5 fruit fly cellular contexts compared by ENCODE assay signal in the genomic region with DNA sequence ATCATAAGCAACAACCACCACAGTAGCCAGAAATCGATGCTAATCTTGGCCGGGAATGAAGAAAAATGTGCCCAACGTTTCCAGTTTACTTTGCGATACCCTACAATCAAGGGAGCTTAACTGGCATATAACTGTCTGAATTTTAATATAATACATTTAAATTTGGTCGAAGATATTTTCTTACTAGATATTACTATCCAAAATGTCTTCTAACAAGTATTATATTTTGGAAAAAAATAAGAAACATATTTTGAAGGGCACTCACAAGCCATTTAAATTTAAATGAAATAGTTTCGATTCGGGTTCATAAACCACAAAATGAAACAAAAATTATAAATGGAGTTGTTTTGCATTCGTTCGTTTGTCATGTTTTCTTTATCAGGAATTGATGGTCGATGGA.
TF ChIP-seq lines count a peak whose summit lies in the region.

No protein-coding gene starts in this region.

- TF ChIP-seq CTCF in whole organism, embryonic (GFP tag; optimal IDR thresholded peaks at IDR 0.05; lab: Kevin White, UChicago) = no peak

TF ChIP-seq in whole organism, adult, 20 proteins besides CTCF, POLR2A, EP300 and RAD21:
- TF ChIP-seq tj (GFP tag; optimal IDR thresholded peaks at IDR 0.05; lab: Kevin White, UChicago) = no peak
- peak; percentile 49 for TF ChIP-seq kay (GFP tag; lab: Kevin White, UChicago; ENCODE audit: borderline replicate concordance)
- TF ChIP-seq Mnt (GFP tag; optimal IDR thresholded peaks at IDR 0.05; lab: Kevin White, UChicago) = no peak

TF ChIP-seq in whole organism, embryonic, 481 proteins besides CTCF, POLR2A, EP300 and RAD21:
- TF ChIP-seq CG8924 (tag; optimal IDR thresholded peaks at IDR 0.05; lab: Kevin White, UChicago) = no peak
- TF ChIP-seq dmrt99B (tag; optimal IDR thresholded peaks at IDR 0.05; lab: Kevin White, UChicago) = peak; percentile 33
- 0 out of 2 replicates have a peak, but pooled peaks have one; percentile 23 for TF ChIP-seq CG31441 (GFP tag; IDR thresholded peaks at IDR 0.05; lab: Robert Waterston, UW)
- peak; percentile 26 for TF ChIP-seq gem (tag; optimal IDR thresholded peaks at IDR 0.05; lab: Kevin White, UChicago)
- peak; percentile 4 for TF ChIP-seq sens (GFP tag; lab: Kevin White, UChicago)
- no peak for TF ChIP-seq CG4404 (GFP tag; IDR thresholded peaks at IDR 0.05; lab: Robert Waterston, UW)
- no peak for TF ChIP-seq Optix (GFP tag; IDR thresholded peaks at IDR 0.05; lab: Robert Waterston, UW)
- peak; percentile 13 for TF ChIP-seq CG17359 (tag; optimal IDR thresholded peaks at IDR 0.05; lab: Kevin White, UChicago)
- TF ChIP-seq Nf-YA (GFP tag; IDR thresholded peaks at IDR 0.05; lab: Robert Waterston, UW) = no peak
- peak; percentile 7 for TF ChIP-seq CG15269 (tag; optimal IDR thresholded peaks at IDR 0.05; lab: Kevin White, UChicago)
- TF ChIP-seq Xrp1 (GFP tag; IDR thresholded peaks at IDR 0.05; lab: Robert Waterston, UW) = peak; percentile 34; the same call in 1 of the 2 replicates
- TF ChIP-seq Hr51 (GFP tag; optimal IDR thresholded peaks at IDR 0.05; lab: Kevin White, UChicago) = peak in 1 of 2 experiments; percentile 16
- peak; percentile 34 for TF ChIP-seq CG11504 (tag; optimal IDR thresholded peaks at IDR 0.05; lab: Kevin White, UChicago)
- 0 out of 3 replicates have a peak, but pooled peaks have one; percentile 10 for TF ChIP-seq row (GFP tag; IDR thresholded peaks at IDR 0.05; lab: Robert Waterston, UW)
- TF ChIP-seq oc (tag; optimal IDR thresholded peaks at IDR 0.05; lab: Kevin White, UChicago) = no peak
- peak; percentile 35 for TF ChIP-seq Sox102F (GFP tag; optimal IDR thresholded peaks at IDR 0.05; lab: Kevin White, UChicago)
- peak; percentile 1 for TF ChIP-seq fd96Cb (tag; optimal IDR thresholded peaks at IDR 0.05; lab: Kevin White, UChicago)
- TF ChIP-seq CG3726 (GFP tag; IDR thresholded peaks at IDR 0.05; lab: Robert Waterston, UW) = no peak
- TF ChIP-seq ftz-f1 (GFP tag; optimal IDR thresholded peaks at IDR 0.05; lab: Kevin White, UChicago) = no peak

TF ChIP-seq in whole organism, prepupa, 60 proteins besides CTCF, POLR2A, EP300 and RAD21 (continues in another document):
- TF ChIP-seq esn (GFP tag; optimal IDR thresholded peaks at IDR 0.05; lab: Kevin White, UChicago) (peak; percentile 68), CG10669 (GFP tag; optimal IDR thresholded peaks at IDR 0.05; lab: Kevin White, UChicago) (peak; percentile 49), CG31627 (GFP tag; optimal IDR thresholded peaks at IDR 0.05; lab: Kevin White, UChicago) (peak; percentile 39), Smox (GFP tag; optimal IDR thresholded peaks at IDR 0.05; lab: Kevin White, UChicago) (peak; percentile 54), CG10631 (GFP tag; optimal IDR thresholded peaks at IDR 0.05; lab: Kevin White, UChicago) (peak; percentile 39), Hr4 (GFP tag; optimal IDR thresholded peaks at IDR 0.05; lab: Kevin White, UChicago) (no peak), dsx (GFP tag; optimal IDR thresholded peaks at IDR 0.05; lab: Kevin White, UChicago; ENCODE audit: poor library complexity, severe bottlenecking) (peak; percentile 16), Ets21C (GFP tag; optimal IDR thresholded peaks at IDR 0.05; lab: Kevin White, UChicago) (peak; percentile 16), CG6792 (GFP tag; optimal IDR thresholded peaks at IDR 0.05; lab: Kevin White, UChicago) (peak; percentile 70), CG34406 (GFP tag; optimal IDR thresholded peaks at IDR 0.05; lab: Kevin White, UChicago) (peak; percentile 72), CG4318 (GFP tag; optimal IDR thresholded peaks at IDR 0.05; lab: Kevin White, UChicago) (no peak), Sox15 (GFP tag; optimal IDR thresholded peaks at IDR 0.05; lab: Kevin White, UChicago) (peak; percentile 14), Gug (GFP tag; IDR thresholded peaks at IDR 0.05; lab: Robert Waterston, UW) (no peak), Hr38 (GFP tag; optimal IDR thresholded peaks at IDR 0.05; lab: Kevin White, UChicago) (no peak), CG6808 (GFP tag; optimal IDR thresholded peaks at IDR 0.05; lab: Kevin White, UChicago) (no peak), CG6276 (GFP tag; optimal IDR thresholded peaks at IDR 0.05; lab: Kevin White, UChicago) (no peak), CG15336 (GFP tag; IDR thresholded peaks at IDR 0.05; lab: Robert Waterston, UW) (peak; percentile 26; the same call in 1 of the 2 replicates), topi (GFP tag; optimal IDR thresholded peaks at IDR 0.05; lab: Kevin White, UChicago) (peak; percentile 68), Ets96B (tag; optimal IDR thresholded peaks at IDR 0.05; lab: Kevin White, UChicago) (peak; percentile 54), dac (GFP tag; optimal IDR thresholded peaks at IDR 0.05; lab: Kevin White, UChicago) (no peak), Met (GFP tag; optimal IDR thresholded peaks at IDR 0.05; lab: Kevin White, UChicago) (peak; percentile 61), CG6854 (GFP tag; optimal IDR thresholded peaks at IDR 0.05; lab: Kevin White, UChicago) (no peak)

TF ChIP-seq in whole organism, pupa, 21 proteins besides CTCF, POLR2A, EP300 and RAD21:
- TF ChIP-seq CG9948 (tag; optimal IDR thresholded peaks at IDR 0.05; lab: Kevin White, UChicago) (peak; percentile 42), Snoo (tag; optimal IDR thresholded peaks at IDR 0.05; lab: Kevin White, UChicago) (peak; percentile 41), rn (GFP tag; IDR thresholded peaks at IDR 0.05; lab: Robert Waterston, UW) (no peak), CG12605 (GFP tag; IDR thresholded peaks at IDR 0.05; lab: Robert Waterston, UW) (no peak), D1 (tag; optimal IDR thresholded peaks at IDR 0.05; lab: Kevin White, UChicago) (no peak), Ets98B (GFP tag; IDR thresholded peaks at IDR 0.05; lab: Robert Waterston, UW) (no peak), CG8301 (tag; optimal IDR thresholded peaks at IDR 0.05; lab: Kevin White, UChicago) (no peak), fd96Ca (GFP tag; IDR thresholded peaks at IDR 0.05; lab: Robert Waterston, UW) (no peak), CG32121 (GFP tag; IDR thresholded peaks at IDR 0.05; lab: Robert Waterston, UW) (no peak), Pif1A (GFP tag; optimal IDR thresholded peaks at IDR 0.05; lab: Kevin White, UChicago) (peak; percentile 36), CG15710 (tag; optimal IDR thresholded peaks at IDR 0.05; lab: Kevin White, UChicago) (peak; percentile 50), EcR (GFP tag; optimal IDR thresholded peaks at IDR 0.05; lab: Kevin White, UChicago) (no peak), CG14655 (GFP tag; optimal IDR thresholded peaks at IDR 0.05; lab: Kevin White, UChicago) (no peak), Pif1B (GFP tag; optimal IDR thresholded peaks at IDR 0.05; lab: Kevin White, UChicago) (peak; percentile 32), CG17806 (tag; optimal IDR thresholded peaks at IDR 0.05; lab: Kevin White, UChicago) (peak; percentile 54), CG8159 (tag; optimal IDR thresholded peaks at IDR 0.05; lab: Kevin White, UChicago) (peak; percentile 64)

TF ChIP-seq in whole organism, wandering third instar larva, 38 proteins besides CTCF, POLR2A, EP300 and RAD21 (continues in another document):
- no peak for TF ChIP-seq pan (optimal IDR thresholded peaks at IDR 0.05; lab: Kevin White, UChicago)
- TF ChIP-seq jim (GFP tag; optimal IDR thresholded peaks at IDR 0.05; lab: Kevin White, UChicago) = no peak
- peak; percentile 27 for TF ChIP-seq ey (GFP tag; optimal IDR thresholded peaks at IDR 0.05; lab: Kevin White, UChicago)
- TF ChIP-seq tai (GFP tag; optimal IDR thresholded peaks at IDR 0.05; lab: Kevin White, UChicago) = no peak
- TF ChIP-seq fru (GFP tag; optimal IDR thresholded peaks at IDR 0.05; lab: Kevin White, UChicago) = peak; percentile 55
- no peak for TF ChIP-seq CG32264 (GFP tag; optimal IDR thresholded peaks at IDR 0.05; lab: Kevin White, UChicago)
- TF ChIP-seq Myc (optimal IDR thresholded peaks at IDR 0.05; lab: Kevin White, UChicago) = no peak
- TF ChIP-seq sv (GFP tag; optimal IDR thresholded peaks at IDR 0.05; lab: Kevin White, UChicago) = no peak
- TF ChIP-seq Hr78 (GFP tag; optimal IDR thresholded peaks at IDR 0.05; lab: Kevin White, UChicago) = no peak
- TF ChIP-seq Dfd (GFP tag; optimal IDR thresholded peaks at IDR 0.05; lab: Kevin White, UChicago) = no peak
- TF ChIP-seq Jra (GFP tag; optimal IDR thresholded peaks at IDR 0.05; lab: Kevin White, UChicago) = no peak
- TF ChIP-seq usp (GFP tag; optimal IDR thresholded peaks at IDR 0.05; lab: Kevin White, UChicago) = no peak
- no peak for TF ChIP-seq sage (GFP tag; optimal IDR thresholded peaks at IDR 0.05; lab: Kevin White, UChicago)
- no peak for TF ChIP-seq Vsx2 (GFP tag; optimal IDR thresholded peaks at IDR 0.05; lab: Kevin White, UChicago; ENCODE audit: partially characterized antibody)
- TF ChIP-seq psq (GFP tag; optimal IDR thresholded peaks at IDR 0.05; lab: Kevin White, UChicago) = peak; percentile 27
- TF ChIP-seq Rel (GFP tag; optimal IDR thresholded peaks at IDR 0.05; lab: Kevin White, UChicago) = no peak
- no peak for TF ChIP-seq Rel (tag; optimal IDR thresholded peaks at IDR 0.05; lab: Kevin White, UChicago)
- peak; percentile 35 for TF ChIP-seq rgr (GFP tag; optimal IDR thresholded peaks at IDR 0.05; lab: Kevin White, UChicago)
- peak; percentile 31 for TF ChIP-seq Sp1 (GFP tag; optimal IDR thresholded peaks at IDR 0.05; lab: Kevin White, UChicago)
- TF ChIP-seq brk (GFP tag; optimal IDR thresholded peaks at IDR 0.05; lab: Kevin White, UChicago) = peak; percentile 18
- peak in 1 of 2 experiments; percentile 62 for TF ChIP-seq foxo (GFP tag; optimal IDR thresholded peaks at IDR 0.05; lab: Kevin White, UChicago)
- no peak for TF ChIP-seq Dif (GFP tag; optimal IDR thresholded peaks at IDR 0.05; lab: Kevin White, UChicago; ENCODE audit: partially characterized antibody)
- no peak for TF ChIP-seq GATAd (GFP tag; optimal IDR thresholded peaks at IDR 0.05; lab: Kevin White, UChicago)
- peak; percentile 48 for TF ChIP-seq OdsH (GFP tag; optimal IDR thresholded peaks at IDR 0.05; lab: Kevin White, UChicago)
- TF ChIP-seq h (GFP tag; optimal IDR thresholded peaks at IDR 0.05; lab: Kevin White, UChicago) = peak; percentile 52
- TF ChIP-seq Hnf4 (GFP tag; optimal IDR thresholded peaks at IDR 0.05; lab: Kevin White, UChicago) = peak; percentile 28
- no peak for TF ChIP-seq N (GFP tag; optimal IDR thresholded peaks at IDR 0.05; lab: Kevin White, UChicago)
- no peak for TF ChIP-seq CrebA (GFP tag; optimal IDR thresholded peaks at IDR 0.05; lab: Kevin White, UChicago; ENCODE audit: borderline replicate concordance)
- peak; percentile 41 for TF ChIP-seq HLH106 (tag; optimal IDR thresholded peaks at IDR 0.05; lab: Kevin White, UChicago)
- no peak for TF ChIP-seq Hr83 (GFP tag; optimal IDR thresholded peaks at IDR 0.05; lab: Kevin White, UChicago; ENCODE audit: poor library complexity, severe bottlenecking)
- TF ChIP-seq dsf (GFP tag; optimal IDR thresholded peaks at IDR 0.05; lab: Kevin White, UChicago; ENCODE audit: borderline replicate concordance) = no peak
- no peak for TF ChIP-seq CG9705 (GFP tag; optimal IDR thresholded peaks at IDR 0.05; lab: Kevin White, UChicago)
- TF ChIP-seq br (GFP tag; optimal IDR thresholded peaks at IDR 0.05; lab: Kevin White, UChicago) = no peak
- no peak for TF ChIP-seq Mio (GFP tag; optimal IDR thresholded peaks at IDR 0.05; lab: Kevin White, UChicago)
